Worm (Caenorhabditis elegans): ENCODE measurements around the gene zig-5.

DNA sequence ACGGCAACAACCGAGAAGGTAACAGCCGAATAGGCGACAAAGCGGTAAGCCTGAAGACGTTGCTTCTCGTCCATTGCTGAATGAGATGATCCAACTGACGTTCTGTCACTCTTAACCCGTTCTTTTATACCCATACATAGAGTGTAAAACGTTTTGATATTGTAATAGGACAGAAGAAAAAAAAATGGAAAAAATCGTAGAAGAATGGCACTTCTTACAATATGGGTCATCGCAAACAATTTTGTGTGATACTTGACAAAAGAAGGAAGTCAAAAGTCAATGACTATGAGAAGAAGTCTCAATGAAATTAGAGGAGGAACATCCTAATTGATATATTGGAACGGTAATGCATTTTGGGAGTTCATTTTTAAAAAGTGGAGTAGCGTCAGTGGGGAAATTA lies 29.8 kb upstream of the zig-5 start, which contains the start of gene col-92:
- no peak for TF ChIP-seq ref-1 (GFP tag; conservative IDR thresholded peaks at IDR 0.05)
- no peak for TF ChIP-seq T22C8.4 (GFP tag; IDR thresholded peaks at IDR 0.05)
- no peak for TF ChIP-seq ztf-29 (GFP tag; IDR thresholded peaks at IDR 0.05)
- TF ChIP-seq klf-2 (GFP tag; conservative IDR thresholded peaks at IDR 0.05) = no peak
